Worm (Caenorhabditis elegans) whole organism, L1 larva: ENCODE data around the gene C40A11.2.

Source experiments
- ama-1 ChIP-seq: fragments of 150-350 bp; optimal IDR thresholded peaks from 2 replicates; lab custom pipeline; 2014
- ces-1 ChIP-seq: fragments of 150-350 bp; optimal IDR thresholded peaks from 2 replicates; lab custom pipeline; 2014; ENCODE audit warnings: missing biosample characterization, missing genetic modification reagents, missing genetic modification characterization
- elt-3 ChIP-seq, 6 experiments: fragments of 150-350 bp in 1 of 6; sonication (generic microtip); optimal IDR thresholded peaks; 2 replicates each; lab custom pipeline; 2017 to 2018; ENCODE audit warnings: missing biosample characterization in 6 of 6, missing genetic modification characterization in 6 of 6, inconsistent platforms in 1 of 6
- nhr-76 ChIP-seq: sonication (generic microtip); optimal IDR thresholded peaks from 2 replicates; lab custom pipeline; 2017; ENCODE audit warnings: missing biosample characterization, missing genetic modification characterization
- snpc-4 ChIP-seq: fragments of 150-350 bp; optimal IDR thresholded peaks from 2 replicates; lab custom pipeline; 2014; ENCODE audit warnings: missing biosample characterization, missing genetic modification characterization

DNA sequence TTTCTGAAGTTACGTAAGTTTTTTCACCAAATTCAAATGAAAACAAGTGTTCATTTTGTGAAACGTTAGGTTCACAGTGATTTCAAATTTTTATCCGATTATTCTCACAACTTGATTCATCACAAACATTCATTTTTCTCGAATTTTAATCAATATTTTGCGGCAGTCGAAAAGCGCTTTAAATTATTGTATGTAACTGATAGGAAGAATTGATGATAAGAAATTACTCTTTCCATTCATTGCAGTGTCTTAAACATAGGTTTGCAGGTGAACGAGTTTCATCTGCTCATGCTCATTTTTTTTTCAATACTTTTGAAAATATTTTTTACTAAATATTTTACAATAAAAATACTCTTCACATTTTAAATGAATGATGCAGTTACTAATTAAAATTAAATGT is 5.7 kb downstream of the C40A11.2 start:
- no peak for TF ChIP-seq elt-3 (tag; optimal IDR thresholded peaks at IDR 0.05; lab: Kevin White, UChicago)
- TF ChIP-seq snpc-4 (tag; lab: Kevin White, UChicago), result no peak
- no peak for TF ChIP-seq ces-1 (GFP tag; lab: Kevin White, UChicago)
- no peak for TF ChIP-seq nhr-76 (tag; lab: Kevin White, UChicago)
- TF ChIP-seq ama-1, result no peak
